Worm (Caenorhabditis elegans): ENCODE results near the gene pkd-2.

The pkd-2 gene

DNA sequence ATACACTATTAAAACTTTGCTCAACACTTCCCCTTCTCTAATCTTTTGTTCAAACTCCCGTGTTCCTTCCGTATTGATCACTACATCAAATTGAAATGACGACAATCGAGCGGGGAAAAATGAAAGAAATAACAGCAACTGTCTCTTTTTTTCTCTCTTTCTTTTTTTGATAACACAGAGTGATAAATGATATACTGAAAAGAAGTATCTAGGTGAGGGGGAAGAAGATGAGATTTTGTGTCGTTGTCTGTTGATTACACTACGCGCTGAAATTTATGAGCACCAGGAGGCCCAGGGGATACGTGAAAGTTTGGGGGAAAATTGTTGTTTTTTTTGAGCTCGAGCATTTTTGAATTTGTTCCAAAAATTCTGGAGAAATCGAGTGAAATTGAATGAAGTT lies 39.3 kb upstream of the pkd-2 start (continued):
- TF ChIP-seq F10B5.3 (tag; optimal IDR thresholded peaks at IDR 0.05), result no peak
- TF ChIP-seq Y105C5A.15 (GFP tag; IDR thresholded peaks at IDR 0.05), result no peak
- TF ChIP-seq lsy-2 (tag; optimal IDR thresholded peaks at IDR 0.05), result no peak

DNA sequence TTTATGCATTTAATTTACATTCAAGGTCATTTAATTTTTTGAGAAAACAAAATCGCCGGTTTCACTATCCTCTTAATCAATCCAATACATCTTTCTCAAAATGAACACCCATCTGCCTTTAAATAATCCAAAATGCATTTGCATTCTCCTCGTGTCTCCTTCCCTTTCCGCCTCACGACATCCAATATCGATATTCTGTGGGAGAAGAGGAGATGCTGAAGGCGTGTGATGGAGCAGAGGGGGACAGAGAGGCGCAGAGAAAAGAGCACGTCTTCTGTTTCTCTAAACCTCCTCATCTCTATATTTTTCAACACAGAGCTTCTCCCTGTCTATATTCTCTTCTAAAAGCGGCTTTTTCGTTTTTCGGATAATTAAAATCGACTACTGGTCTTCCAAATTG lies 24.8 kb upstream of the pkd-2 start, which contains the start of gene Y73F8A.5:
Gene Y73F8A.5, plus strand, starts transcription at position 321 of the 400 bp plus-strand sequence.
- TF ChIP-seq mxl-2 (GFP tag; conservative IDR thresholded peaks at IDR 0.05), result no peak
- peak; percentile 32 for TF ChIP-seq fkh-10 (GFP tag; optimal IDR thresholded peaks at IDR 0.05)
- no peak for TF ChIP-seq F49E8.2 (tag; optimal IDR thresholded peaks at IDR 0.05; ENCODE audit: borderline replicate concordance)
- peak; percentile 67 for TF ChIP-seq hlh-30 (tag; optimal IDR thresholded peaks at IDR 0.05; ENCODE audit: insufficient read depth)
- TF ChIP-seq ztf-7 (tag; optimal IDR thresholded peaks at IDR 0.05), result no peak
- TF ChIP-seq F44E2.7 (GFP tag; IDR thresholded peaks at IDR 0.05), result no peak
- TF ChIP-seq nhr-102 (tag; optimal IDR thresholded peaks at IDR 0.05), result no peak
- TF ChIP-seq attf-4 (tag; optimal IDR thresholded peaks at IDR 0.05), result no peak
- peak in 1 of 2 experiments; percentile 49 for TF ChIP-seq mdl-1 (tag; optimal IDR thresholded peaks at IDR 0.05)
- TF ChIP-seq fos-1 (tag; optimal IDR thresholded peaks at IDR 0.05), result no peak
- TF ChIP-seq rbr-2 (tag; optimal IDR thresholded peaks at IDR 0.05), result peak; percentile 6
- no peak for TF ChIP-seq Y105C5A.15 (GFP tag; IDR thresholded peaks at IDR 0.05)
- no peak for TF ChIP-seq dmd-6 (GFP tag; IDR thresholded peaks at IDR 0.05)

DNA sequence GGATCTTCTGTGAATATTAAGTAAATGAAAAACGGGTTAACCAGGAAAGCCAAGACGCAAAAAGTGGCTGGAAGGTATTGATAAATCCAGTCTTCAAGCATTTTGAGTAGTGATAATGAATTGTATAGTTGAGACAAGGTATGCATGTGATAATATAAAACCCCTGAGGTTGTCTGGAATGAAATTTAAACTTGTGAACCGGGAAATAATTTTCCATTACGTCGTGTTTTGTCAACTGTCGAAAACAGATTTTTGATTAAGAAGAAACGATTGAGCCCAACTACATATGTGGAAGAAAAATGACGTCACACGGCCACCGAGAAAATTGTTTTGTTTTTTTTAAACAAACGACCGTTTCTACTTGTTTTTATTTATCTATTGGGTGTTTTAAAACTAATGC lies 17.4 kb upstream of the pkd-2 start, which contains the start of gene srj-42:
Gene srj-42, minus strand, starts transcription at position 101 of the 400 bp plus-strand sequence.
- TF ChIP-seq F37D6.2 (tag; optimal IDR thresholded peaks at IDR 0.05) (no peak), dpl-1 (GFP tag; optimal IDR thresholded peaks at IDR 0.05) (no peak), spr-1 (tag; optimal IDR thresholded peaks at IDR 0.05) (no peak), ama-1 (optimal IDR thresholded peaks at IDR 0.05) (no peak)

DNA sequence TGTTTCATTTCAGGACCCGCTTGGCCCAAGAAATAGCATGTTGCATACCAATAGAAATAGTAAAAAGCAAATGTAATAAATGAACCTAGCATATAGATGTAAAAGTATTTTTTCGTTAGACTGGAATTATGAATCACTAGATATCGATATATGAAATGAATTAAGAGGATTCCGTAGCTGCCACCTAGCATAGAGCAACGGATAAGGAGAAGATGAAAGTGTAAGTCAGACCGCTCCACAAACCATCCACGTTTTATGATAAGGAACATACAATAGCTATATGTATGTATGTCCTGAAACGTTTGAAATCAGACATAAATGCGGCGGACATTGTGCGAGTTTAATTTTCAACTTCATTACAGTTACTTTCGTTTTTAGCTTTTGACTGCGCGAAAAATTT lies 16.3 kb upstream of the pkd-2 start:
- no peak for TF ChIP-seq jun-1 (tag; optimal IDR thresholded peaks at IDR 0.05)
- TF ChIP-seq unc-62 (GFP tag; optimal IDR thresholded peaks at IDR 0.05 in 1 of 2), result peak in 1 of 2 experiments; percentile 94
- TF ChIP-seq unc-62 (tag; optimal IDR thresholded peaks at IDR 0.05), result no peak

DNA sequence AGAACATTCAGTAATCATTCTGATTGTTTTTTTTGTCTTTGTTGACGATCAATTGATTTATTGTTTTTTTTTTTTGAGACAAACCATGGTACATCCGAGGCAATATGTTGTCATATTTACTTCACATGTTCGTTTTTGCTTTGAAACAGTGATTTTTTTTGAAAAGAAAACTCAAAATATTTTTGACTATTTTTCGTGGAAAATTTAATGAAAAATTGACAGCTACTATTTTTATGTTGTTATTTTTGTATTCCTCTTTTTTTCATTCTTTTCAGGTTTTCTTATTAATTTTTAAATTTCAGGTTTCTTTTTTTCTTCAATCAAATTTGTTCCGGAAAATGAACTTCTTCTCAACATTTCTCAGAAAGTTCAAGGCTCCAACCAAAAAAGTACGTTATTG lies 10.9 kb upstream of the pkd-2 start, which contains the start of gene Y73F8A.36:
Gene Y73F8A.36, plus strand, starts transcription at position 301 of the 400 bp plus-strand sequence.
- TF ChIP-seq snpc-1.2 (GFP tag; IDR thresholded peaks at IDR 0.05), result no peak
- TF ChIP-seq sdz-12 (GFP tag; optimal IDR thresholded peaks at IDR 0.05), result no peak
- no peak for TF ChIP-seq ztf-7 (tag; optimal IDR thresholded peaks at IDR 0.05)
- TF ChIP-seq arid-1 (GFP tag; conservative IDR thresholded peaks at IDR 0.05), result no peak
- TF ChIP-seq T20F7.1 (GFP tag; optimal IDR thresholded peaks at IDR 0.05), result no peak
- TF ChIP-seq F10B5.3 (tag; optimal IDR thresholded peaks at IDR 0.05), result no peak
- no peak for TF ChIP-seq mdt-29 (GFP tag; IDR thresholded peaks at IDR 0.05)
- no peak for TF ChIP-seq unc-130 (GFP tag; optimal IDR thresholded peaks at IDR 0.05)
- no peak for TF ChIP-seq saeg-2 (GFP tag; IDR thresholded peaks at IDR 0.05)

DNA sequence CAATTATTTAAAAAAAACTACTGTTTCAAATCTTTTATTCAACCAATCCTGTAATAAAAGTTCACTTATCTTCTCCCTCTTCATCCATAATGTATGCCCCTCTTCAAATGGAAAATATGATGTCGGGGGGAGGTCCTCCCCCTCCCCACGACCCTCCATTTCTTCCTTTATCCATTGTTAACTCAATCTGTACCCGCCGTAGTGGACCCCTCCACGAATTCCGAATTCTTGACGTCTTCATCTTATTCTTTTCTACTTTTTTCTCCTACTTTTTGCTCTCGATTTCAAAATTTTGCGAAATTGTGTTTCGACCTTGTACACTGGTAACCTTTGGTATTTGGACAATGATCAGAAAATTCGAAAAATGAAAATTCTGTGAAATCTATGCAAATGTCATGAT lies 1.1 kb upstream of the pkd-2 start, which contains the start of gene lgc-52:
Gene lgc-52, plus strand, starts transcription at position 268 of the 400 bp plus-strand sequence.
- TF ChIP-seq duxl-1 (tag; optimal IDR thresholded peaks at IDR 0.05; ENCODE audit: poor library complexity), result no peak
- TF ChIP-seq lin-13 (GFP tag; optimal IDR thresholded peaks at IDR 0.05), result no peak
- peak; percentile 17 for TF ChIP-seq fkh-10 (GFP tag; optimal IDR thresholded peaks at IDR 0.05)
- no peak for TF ChIP-seq egl-43 (GFP tag; IDR thresholded peaks at IDR 0.05)
- TF ChIP-seq mes-2 (tag; optimal IDR thresholded peaks at IDR 0.05; ENCODE audit: poor library complexity, severe bottlenecking), result no peak

All from whole organism, L4 larva.